Fruit fly (Drosophila melanogaster): Measurements from ENCODE around the gene ogre.

ogre gene

DNA sequence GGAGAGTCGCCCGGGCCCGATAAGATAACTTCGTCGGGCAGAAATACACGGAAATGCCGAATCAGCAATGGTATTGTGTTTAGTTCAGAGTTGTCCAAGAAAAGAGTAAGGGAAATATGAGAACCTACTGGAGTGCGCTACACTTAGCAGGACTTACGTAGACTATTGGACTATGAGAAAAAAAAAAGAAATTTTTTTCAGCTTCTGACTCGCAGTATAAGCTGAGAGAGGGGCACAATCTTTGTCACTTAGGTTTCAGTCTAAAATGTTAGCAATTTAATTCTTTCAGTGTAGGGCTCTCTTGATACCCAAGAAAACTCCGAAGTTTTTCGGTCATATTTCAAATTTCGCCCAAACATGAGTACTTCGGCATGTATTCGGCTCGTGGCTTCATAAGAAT is 2.6 kb upstream of the ogre start (continued):
- TF ChIP-seq Dfd (GFP tag; optimal IDR thresholded peaks at IDR 0.05) (no peak), CG10147 (GFP tag; optimal IDR thresholded peaks at IDR 0.05) (peak; percentile 42), slbo (GFP tag; IDR thresholded peaks at IDR 0.05) (peak; percentile 86), CG14441 (GFP tag; IDR thresholded peaks at IDR 0.05) (peak; percentile 91), B-H1 (GFP tag; IDR thresholded peaks at IDR 0.05) (peak; percentile 80), Asciz (GFP tag; optimal IDR thresholded peaks at IDR 0.05) (peak; percentile 27), CG12744 (GFP tag; optimal IDR thresholded peaks at IDR 0.05) (peak; percentile 26), CG2712 (tag; optimal IDR thresholded peaks at IDR 0.05) (peak; percentile 55), cg (GFP tag; optimal IDR thresholded peaks at IDR 0.05) (no peak), ken (GFP tag; IDR thresholded peaks at IDR 0.05) (peak; percentile 78; the same call in 2 of the 3 replicates), CG7357 (GFP tag; IDR thresholded peaks at IDR 0.05) (peak; percentile 63; the same call in 1 of the 3 replicates), cad (GFP tag; optimal IDR thresholded peaks at IDR 0.05) (no peak), hkb (optimal IDR thresholded peaks at IDR 0.05) (no peak), hkb (GFP tag; IDR thresholded peaks at IDR 0.05) (peak; percentile 88), CG30403 (GFP tag; optimal IDR thresholded peaks at IDR 0.05) (peak; percentile 80), CG10654 (GFP tag; optimal IDR thresholded peaks at IDR 0.05) (peak; percentile 52), da (GFP tag; optimal IDR thresholded peaks at IDR 0.05) (no peak), Lhr (GFP tag; optimal IDR thresholded peaks at IDR 0.05) (peak; percentile 0), CG18262 (tag; optimal IDR thresholded peaks at IDR 0.05) (peak; percentile 51), CG10959 (GFP tag; IDR thresholded peaks at IDR 0.05) (peak; percentile 42; the same call in 1 of the 2 replicates), CG31388 (GFP tag; optimal IDR thresholded peaks at IDR 0.05) (peak; percentile 59), gsb (GFP tag; IDR thresholded peaks at IDR 0.05) (peak; percentile 67), sc (optimal IDR thresholded peaks at IDR 0.05) (no peak), sc (GFP tag; optimal IDR thresholded peaks at IDR 0.05) (no peak), CG11398 (GFP tag; optimal IDR thresholded peaks at IDR 0.05) (peak; percentile 53), Rfx (GFP tag; IDR thresholded peaks at IDR 0.05) (peak; percentile 88), CG13287 (GFP tag; IDR thresholded peaks at IDR 0.05; ENCODE audit: partially characterized antibody) (no peak), Xbp1 (GFP tag; optimal IDR thresholded peaks at IDR 0.05) (peak; percentile 74), Spps (tag; optimal IDR thresholded peaks at IDR 0.05) (no peak), pho (GFP tag; optimal IDR thresholded peaks at IDR 0.05) (peak; percentile 65), otp (GFP tag; IDR thresholded peaks at IDR 0.05) (peak; percentile 82; the same call in 2 of the 3 replicates), D19A (tag; optimal IDR thresholded peaks at IDR 0.05) (peak; percentile 25), sob (GFP tag; IDR thresholded peaks at IDR 0.05) (peak; percentile 80), CG9727 (GFP tag; optimal IDR thresholded peaks at IDR 0.05) (peak; percentile 67), CG17186 (GFP tag; optimal IDR thresholded peaks at IDR 0.05) (no peak), Six4 (GFP tag; optimal IDR thresholded peaks at IDR 0.05) (peak; percentile 49), gcm (GFP tag; optimal IDR thresholded peaks at IDR 0.05) (peak; percentile 23), ftz-f1 (GFP tag; optimal IDR thresholded peaks at IDR 0.05) (no peak), CG9876 (GFP tag; optimal IDR thresholded peaks at IDR 0.05) (peak; percentile 59), tap (tag; optimal IDR thresholded peaks at IDR 0.05) (no peak), pzg (GFP tag; optimal IDR thresholded peaks at IDR 0.05) (no peak), CTCF (GFP tag; optimal IDR thresholded peaks at IDR 0.05) (no peak), lmd (GFP tag; IDR thresholded peaks at IDR 0.05) (peak; percentile 85), CG8089 (GFP tag; optimal IDR thresholded peaks at IDR 0.05) (peak; percentile 57), psq (GFP tag; optimal IDR thresholded peaks at IDR 0.05) (no peak), Dad (GFP tag; optimal IDR thresholded peaks at IDR 0.05) (no peak), CG17328 (GFP tag; IDR thresholded peaks at IDR 0.05) (peak; percentile 77), CG15269 (tag; optimal IDR thresholded peaks at IDR 0.05) (peak; percentile 73), kay (GFP tag; optimal IDR thresholded peaks at IDR 0.05) (no peak), Dek (tag; optimal IDR thresholded peaks at IDR 0.05) (peak; percentile 62), ac (GFP tag; optimal IDR thresholded peaks at IDR 0.05) (no peak), CG17385 (GFP tag; optimal IDR thresholded peaks at IDR 0.05) (peak; percentile 70), CG11696 (GFP tag; IDR thresholded peaks at IDR 0.05) (peak; percentile 57; the same call in 1 of the 2 replicates)

Data from whole organism, embryonic.